Fruit fly (Drosophila melanogaster) whole organism, prepupa: ENCODE results near the gene Tpr2.

ENCODE experiments used
- CG11762 ChIP-seq: fragments of 200-800 bp; sonication (Bioruptor generic); optimal IDR thresholded peaks from 3 replicates; lab custom pipeline; 2016; ENCODE audit warnings: missing biosample characterization, missing genetic modification characterization; ENCODE audit not compliant: insufficient read depth
- CG32006 ChIP-seq: fragments of 200-800 bp; sonication (Bioruptor generic); optimal IDR thresholded peaks from 3 replicates; lab custom pipeline; 2017; ENCODE audit warnings: missing biosample characterization, mild to moderate bottlenecking, missing genetic modification characterization
- CG6163 ChIP-seq: fragments of 200-800 bp; sonication (Bioruptor generic); IDR thresholded peaks from 3 replicates; pipeline ENCODE4 v1.3.6; 2022; ENCODE audit warnings: missing biosample characterization, missing genetic modification characterization
- CG6276 ChIP-seq: fragments of 200-800 bp; sonication (Bioruptor generic); optimal IDR thresholded peaks from 2 replicates; lab custom pipeline; 2017; ENCODE audit warnings: missing biosample characterization, mild to moderate bottlenecking, missing genetic modification characterization
- CG9139 ChIP-seq: fragments of 200-800 bp; sonication (Bioruptor generic); optimal IDR thresholded peaks from 3 replicates; lab custom pipeline; 2017; ENCODE audit warnings: missing biosample characterization, mild to moderate bottlenecking, missing genetic modification characterization
- Eip93F ChIP-seq: fragments of 200-800 bp; sonication (Bioruptor generic); optimal IDR thresholded peaks from 2 replicates; lab custom pipeline; 2016; ENCODE audit warnings: missing biosample characterization, mild to moderate bottlenecking, missing genetic modification characterization
- Lpt ChIP-seq: fragments of 200-800 bp; sonication (Bioruptor generic); optimal IDR thresholded peaks from 3 replicates; lab custom pipeline; 2016; ENCODE audit warnings: missing biosample characterization, missing genetic modification characterization
- Sox102F ChIP-seq: fragments of 200-800 bp; sonication (Bioruptor generic); optimal IDR thresholded peaks from 2 replicates; lab custom pipeline; 2016; ENCODE audit warnings: missing biosample characterization, mild to moderate bottlenecking, missing genetic modification characterization
- dac ChIP-seq: fragments of 200-800 bp; sonication (Bioruptor generic); optimal IDR thresholded peaks from 2 replicates; lab custom pipeline; 2017; ENCODE audit warnings: missing biosample characterization, mild to moderate bottlenecking, missing genetic modification characterization
- lz ChIP-seq: fragments of 200-800 bp; sonication (Bioruptor generic); optimal IDR thresholded peaks from 3 replicates; lab custom pipeline; 2016; ENCODE audit warnings: missing biosample characterization, missing genetic modification characterization

DNA sequence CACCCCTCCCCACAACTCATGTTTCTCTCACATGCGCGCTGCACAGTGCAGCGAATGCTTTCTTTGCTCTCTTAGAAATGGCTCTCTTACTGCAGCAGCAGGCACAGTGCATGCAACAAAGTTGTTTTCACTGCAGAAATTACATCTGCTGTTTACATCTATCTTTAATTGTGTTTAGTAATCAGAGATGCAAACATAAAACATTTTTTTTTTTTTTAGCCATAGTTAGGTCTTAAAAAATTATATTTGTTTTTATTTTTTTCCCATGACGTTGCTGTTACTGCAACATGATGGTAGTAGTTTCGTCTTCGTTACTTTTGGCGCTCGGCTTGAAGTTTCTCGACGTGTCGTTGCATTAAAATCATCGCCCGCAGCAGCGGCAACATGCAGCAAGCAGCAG, 10.0 kb downstream of the Tpr2 start:
- TF ChIP-seq CG11762 (GFP tag; lab: Kevin White, UChicago) (no peak), CG32006 (GFP tag; lab: Kevin White, UChicago) (peak; percentile 56), Sox102F (GFP tag; lab: Kevin White, UChicago) (no peak), CG9139 (no peak), Eip93F (GFP tag; lab: Kevin White, UChicago) (no peak), CG6276 (peak; percentile 32), lz (GFP tag; lab: Kevin White, UChicago) (no peak), Lpt (peak; percentile 45), dac (GFP tag; lab: Kevin White, UChicago) (peak; percentile 20), CG6163 (peak; percentile 64)
